Worm (Caenorhabditis elegans) whole organism, young adult: Measurements from ENCODE around the gene sma-4.

Source experiments
- B0019.2 ChIP-seq: fragments of 200-800 bp; sonication (Bioruptor generic); conservative IDR thresholded peaks from 2 replicates; pipeline ENCODE4 v1.3.6; 2022; ENCODE audit warnings: missing genetic modification reagents, missing genetic modification characterization, missing compliant biosample characterization
- F37B4.10 ChIP-seq: fragments of 200-800 bp; sonication (Bioruptor generic); IDR thresholded peaks from 2 replicates; pipeline ENCODE4 v1.3.6; 2022; ENCODE audit warnings: missing genetic modification characterization, missing compliant biosample characterization
- F52B5.7 ChIP-seq: sonication (generic microtip); optimal IDR thresholded peaks from 2 replicates; lab custom pipeline; 2016; ENCODE audit warnings: mild to moderate bottlenecking, missing genetic modification characterization, missing compliant biosample characterization
- Y53F4B.3 ChIP-seq: fragments of 200-800 bp; sonication (Bioruptor generic); IDR thresholded peaks from 2 replicates; pipeline ENCODE4 v1.3.6; 2022; ENCODE audit warnings: missing genetic modification reagents, missing genetic modification characterization, missing compliant biosample characterization
- Y53G8AR.9 ChIP-seq: fragments of 200-800 bp; sonication (Bioruptor generic); conservative IDR thresholded peaks from 2 replicates; pipeline ENCODE4 v1.3.6; 2022; ENCODE audit warnings: missing genetic modification reagents, missing genetic modification characterization, missing compliant biosample characterization
- Y67H2A.10 ChIP-seq: fragments of 200-800 bp; sonication (Bioruptor generic); conservative IDR thresholded peaks from 2 replicates; pipeline ENCODE4 v1.3.6; 2022; ENCODE audit warnings: missing genetic modification reagents, missing genetic modification characterization, missing compliant biosample characterization
- Y79H2A.3 ChIP-seq: fragments of 200-800 bp; sonication (Bioruptor generic); conservative IDR thresholded peaks from 2 replicates; pipeline ENCODE4 v1.3.6; 2022; ENCODE audit warnings: missing genetic modification reagents, missing genetic modification characterization, missing compliant biosample characterization
- ZK185.1 ChIP-seq: sonication (generic microtip); optimal IDR thresholded peaks from 2 replicates; lab custom pipeline; 2016; ENCODE audit warnings: mild to moderate bottlenecking, missing genetic modification characterization, missing compliant biosample characterization; ENCODE audit not compliant: poor library complexity, severe bottlenecking
- atf-7 ChIP-seq: sonication (generic microtip); optimal IDR thresholded peaks from 2 replicates; lab custom pipeline; 2017; ENCODE audit warnings: mild to moderate bottlenecking, missing genetic modification characterization, missing compliant biosample characterization
- cebp-1 ChIP-seq, 2 experiments: fragments of 200-800 bp in 1 of 2; sonication (Bioruptor generic) in 1 of 2; sonication (generic microtip) in 1 of 2; IDR thresholded peaks in 1 of 2; optimal IDR thresholded peaks in 1 of 2; 2 replicates each; pipeline versions ENCODE4 v1.3.6 to Lab custom; 2017 to 2022; ENCODE audit warnings: missing compliant biosample characterization in 2 of 2, missing genetic modification characterization in 2 of 2, mild to moderate bottlenecking in 1 of 2, missing genetic modification reagents in 1 of 2, moderate library complexity in 1 of 2
- ceh-40 ChIP-seq: fragments of 200-800 bp; sonication (Bioruptor generic); IDR thresholded peaks from 2 replicates; pipeline ENCODE4 v1.3.6; 2022; ENCODE audit warnings: missing genetic modification characterization, missing compliant biosample characterization
- dox-1 ChIP-seq: fragments of 200-800 bp; sonication (Bioruptor generic); IDR thresholded peaks from 2 replicates; pipeline ENCODE4 v1.3.6; 2022; ENCODE audit warnings: missing genetic modification reagents, missing genetic modification characterization, missing compliant biosample characterization
- efl-1 ChIP-seq: fragments of 150-350 bp; optimal IDR thresholded peaks from 2 replicates; lab custom pipeline; 2014; ENCODE audit warnings: missing biosample characterization, missing genetic modification reagents, missing genetic modification characterization
- egl-44 ChIP-seq: fragments of 200-800 bp; sonication (Bioruptor generic); IDR thresholded peaks from 2 replicates; pipeline ENCODE4 v1.3.6; 2022; ENCODE audit warnings: missing genetic modification reagents, missing genetic modification characterization, missing compliant biosample characterization
- hmg-1.2 ChIP-seq: fragments of 200-800 bp; sonication (Bioruptor generic); IDR thresholded peaks from 2 replicates; pipeline ENCODE4 v1.3.6; 2022; ENCODE audit warnings: missing genetic modification reagents, missing genetic modification characterization, missing compliant biosample characterization
- let-526 ChIP-seq: fragments of 200-800 bp; sonication (Bioruptor generic); IDR thresholded peaks from 2 replicates; pipeline ENCODE4 v1.3.6; 2022; ENCODE audit warnings: missing genetic modification reagents, missing genetic modification characterization, missing compliant biosample characterization
- lin-26 ChIP-seq: fragments of 200-800 bp; sonication (Bioruptor generic); IDR thresholded peaks from 2 replicates; pipeline ENCODE4 v1.3.6; 2022; ENCODE audit warnings: missing genetic modification reagents, missing genetic modification characterization, missing compliant biosample characterization
- lin-54 ChIP-seq: fragments of 200-800 bp; sonication (Bioruptor generic); optimal IDR thresholded peaks from 2 replicates; lab custom pipeline; 2018; ENCODE audit warnings: mild to moderate bottlenecking, missing genetic modification characterization, missing compliant biosample characterization
- lsl-1 ChIP-seq: fragments of 200-800 bp; sonication (Bioruptor generic); optimal IDR thresholded peaks from 2 replicates; lab custom pipeline; 2018; ENCODE audit warnings: mild to moderate bottlenecking, missing genetic modification characterization, moderate library complexity, missing compliant biosample characterization
- madf-10 ChIP-seq: sonication (generic microtip); optimal IDR thresholded peaks from 2 replicates; lab custom pipeline; 2016; ENCODE audit warnings: mild to moderate bottlenecking, missing genetic modification characterization, missing compliant biosample characterization
- madf-6 ChIP-seq: fragments of 200-800 bp; sonication (Bioruptor generic); IDR thresholded peaks from 2 replicates; pipeline ENCODE4 v1.3.6; 2022; ENCODE audit warnings: missing genetic modification reagents, missing genetic modification characterization, missing compliant biosample characterization
- madf-8 ChIP-seq: fragments of 200-800 bp; sonication (Bioruptor generic); conservative IDR thresholded peaks from 2 replicates; pipeline ENCODE4 v1.3.6; 2022; ENCODE audit warnings: missing genetic modification reagents, missing genetic modification characterization, missing compliant biosample characterization
- mcd-1 ChIP-seq: fragments of 200-800 bp; sonication (Bioruptor generic); IDR thresholded peaks from 2 replicates; pipeline ENCODE4 v1.3.6; 2022; ENCODE audit warnings: missing genetic modification reagents, missing genetic modification characterization, missing compliant biosample characterization
- nhr-120 ChIP-seq: fragments of 200-800 bp; sonication (Bioruptor generic); IDR thresholded peaks from 2 replicates; pipeline ENCODE4 v1.3.6; 2022; ENCODE audit warnings: missing genetic modification characterization, missing compliant biosample characterization
- nhr-80 ChIP-seq: sonication (generic microtip); optimal IDR thresholded peaks from 2 replicates; lab custom pipeline; 2016; ENCODE audit warnings: missing genetic modification characterization, missing compliant biosample characterization
- nhr-90 ChIP-seq: sonication (generic microtip); optimal IDR thresholded peaks from 2 replicates; lab custom pipeline; 2016; ENCODE audit warnings: missing genotype, mild to moderate bottlenecking, missing genetic modification characterization, missing compliant biosample characterization
- pbrm-1 ChIP-seq: fragments of 200-800 bp; sonication (Bioruptor generic); IDR thresholded peaks from 2 replicates; pipeline ENCODE4 v1.3.6; 2022; ENCODE audit warnings: missing genetic modification reagents, missing genetic modification characterization, missing compliant biosample characterization
- snpc-1.1 ChIP-seq: sonication (generic microtip); optimal IDR thresholded peaks from 2 replicates; lab custom pipeline; 2017; ENCODE audit warnings: missing genetic modification characterization, mild to moderate bottlenecking, missing compliant biosample characterization, antibody characterized with exemption, moderate library complexity, missing genotype, missing genetic modification reagents; ENCODE audit not compliant: insufficient read depth
- zfh-2 ChIP-seq: fragments of 200-800 bp; sonication (Bioruptor generic); conservative IDR thresholded peaks from 2 replicates; pipeline ENCODE4 v1.3.6; 2022; ENCODE audit warnings: missing genetic modification reagents, missing genetic modification characterization, missing compliant biosample characterization
- ztf-25 ChIP-seq: fragments of 200-800 bp; sonication (Bioruptor generic); IDR thresholded peaks from 2 replicates; pipeline ENCODE4 v1.3.6; 2022; ENCODE audit warnings: missing genetic modification reagents, missing genetic modification characterization, missing compliant biosample characterization
- ztf-26 ChIP-seq: sonication (generic microtip); optimal IDR thresholded peaks from 2 replicates; lab custom pipeline; 2017; ENCODE audit warnings: missing genetic modification characterization, missing compliant biosample characterization
- ztf-6 ChIP-seq: fragments of 200-800 bp; sonication (Bioruptor generic); IDR thresholded peaks from 2 replicates; pipeline ENCODE4 v1.3.6; 2022; ENCODE audit warnings: missing genetic modification reagents, missing genetic modification characterization, missing compliant biosample characterization

sma-4 gene

ce11 chrIII:5833376-5833775 lies 17.3 kb downstream of the sma-4 start, which contains the start of the genes R12B2.13 and mdt-15:
R12B2.13 (minus strand) TSS chrIII:5833476.
mdt-15 (minus strand) TSS chrIII:5833751.
- TF ChIP-seq pbrm-1 (GFP tag; lab: Robert Waterston, UW): 0 out of 2 replicates have a peak, but pooled peaks have one; percentile 26
- no peak for TF ChIP-seq ztf-26 (tag; lab: Kevin White, UChicago)
- no peak for TF ChIP-seq lin-54 (GFP tag; lab: Kevin White, UChicago)
- TF ChIP-seq Y53G8AR.9 (GFP tag; lab: Robert Waterston, UW): 0 out of 2 replicates have a peak, but pooled peaks have one; percentile 41
- TF ChIP-seq, all 124 proteins: peak for 2

ce11 chrIII:5834053-5834452 lies 18.0 kb downstream of the sma-4 start, which contains the start of gene R12B2.6:
R12B2.6 (minus strand) TSS chrIII:5834153.
- peak; percentile 52 for TF ChIP-seq lsl-1 (GFP tag; lab: Kevin White, UChicago)
- TF ChIP-seq snpc-1.1 (tag; lab: Kevin White, UChicago): no peak

- no peak for TF ChIP-seq madf-10 (tag; lab: Kevin White, UChicago)
- peak; percentile 42; the same call in 1 of the 2 replicates for TF ChIP-seq madf-6
- peak; percentile 22; the same call in 1 of the 2 replicates for TF ChIP-seq madf-8 (GFP tag; lab: Robert Waterston, UW)
- no peak for TF ChIP-seq ceh-40
- peak; percentile 50 for TF ChIP-seq efl-1 (GFP tag; lab: Kevin White, UChicago)
- TF ChIP-seq Y53F4B.3: no peak
Measured at ce11 chrIII:5834663-5835062, 18.6 kb downstream of the sma-4 start.

- TF ChIP-seq lin-54 (GFP tag; lab: Kevin White, UChicago): peak; percentile 8
- no peak for TF ChIP-seq mcd-1 (GFP tag; lab: Robert Waterston, UW)
- peak; percentile 36 for TF ChIP-seq ZK185.1 (tag; lab: Kevin White, UChicago)
- peak; percentile 35 for TF ChIP-seq ztf-26 (tag; lab: Kevin White, UChicago)
- no peak for TF ChIP-seq atf-7 (tag; lab: Kevin White, UChicago)
- TF ChIP-seq Y79H2A.3 (GFP tag; lab: Robert Waterston, UW): no peak
- peak; percentile 69 for TF ChIP-seq zfh-2 (GFP tag; lab: Robert Waterston, UW)
- TF ChIP-seq F52B5.7 (tag; lab: Kevin White, UChicago): no peak
- TF ChIP-seq nhr-90 (tag; lab: Kevin White, UChicago): no peak
- peak; percentile 87 for TF ChIP-seq nhr-80
- TF ChIP-seq ztf-25 (GFP tag; lab: Robert Waterston, UW): no peak
- no peak for TF ChIP-seq cebp-1 (GFP tag; IDR thresholded peaks at IDR 0.05; lab: Robert Waterston, UW)
- TF ChIP-seq cebp-1 (tag; optimal IDR thresholded peaks at IDR 0.05; lab: Kevin White, UChicago): peak; percentile 24
- TF ChIP-seq dox-1 (GFP tag; lab: Robert Waterston, UW): 0 out of 2 replicates have a peak, but pooled peaks have one; percentile 17
- TF ChIP-seq lin-26 (GFP tag; lab: Robert Waterston, UW): no peak
- TF ChIP-seq Y67H2A.10: no peak
- no peak for TF ChIP-seq egl-44 (GFP tag; lab: Robert Waterston, UW)
- TF ChIP-seq ztf-6: no peak
Measured at ce11 chrIII:5835163-5835871, 19.3 kb downstream of the sma-4 start.

ce11 chrIII:5836261-5836660 lies 20.2 kb downstream of the sma-4 start:
- 0 out of 2 replicates have a peak, but pooled peaks have one; percentile 6 for TF ChIP-seq let-526 (GFP tag; lab: Robert Waterston, UW)
- no peak for TF ChIP-seq nhr-120 (GFP tag; lab: Robert Waterston, UW)
- TF ChIP-seq B0019.2 (GFP tag; lab: Robert Waterston, UW): no peak
- TF ChIP-seq F37B4.10 (GFP tag; lab: Robert Waterston, UW): 0 out of 2 replicates have a peak, but pooled peaks have one; percentile 28
- TF ChIP-seq hmg-1.2 (GFP tag; lab: Robert Waterston, UW): peak; percentile 28; the same call in 1 of the 2 replicates
